Worm (Caenorhabditis elegans): ENCODE data around the gene ctf-4.

The ctf-4 gene

ce11 chrV:10965501-10965900 is at the start of gene ctf-4, which contains the start of gene eef-1G (continued):
- TF ChIP-seq rpc-1 (optimal IDR thresholded peaks at IDR 0.05) (no peak), rpc-1 (tag; optimal IDR thresholded peaks at IDR 0.05) (no peak), snpc-1.3 (tag; optimal IDR thresholded peaks at IDR 0.05; ENCODE audit: insufficient read depth) (peak; percentile 88), lsl-1 (GFP tag; optimal IDR thresholded peaks at IDR 0.05) (peak; percentile 75), F52B5.7 (tag; optimal IDR thresholded peaks at IDR 0.05) (no peak), mes-4 (tag; optimal IDR thresholded peaks at IDR 0.05) (no peak), snpc-3.4 (tag; optimal IDR thresholded peaks at IDR 0.05) (peak; percentile 93), T07F8.4 (tag; optimal IDR thresholded peaks at IDR 0.05) (peak; percentile 14), tlf-1 (GFP tag; optimal IDR thresholded peaks at IDR 0.05) (peak; percentile 93), ama-1 (optimal IDR thresholded peaks at IDR 0.05) (no peak), ama-1 (GFP tag; optimal IDR thresholded peaks at IDR 0.05) (no peak), attf-6 (GFP tag; IDR thresholded peaks at IDR 0.05) (no peak), egrh-3 (GFP tag; IDR thresholded peaks at IDR 0.05) (no peak), zim-3 (tag; optimal IDR thresholded peaks at IDR 0.05) (no peak), nfya-1 (tag; optimal IDR thresholded peaks at IDR 0.05; ENCODE audit: borderline replicate concordance, insufficient read depth) (no peak), lin-54 (GFP tag; optimal IDR thresholded peaks at IDR 0.05) (peak; percentile 95), nhr-90 (tag; optimal IDR thresholded peaks at IDR 0.05) (peak; percentile 52), B0336.3 (GFP tag; IDR thresholded peaks at IDR 0.05) (peak; percentile 75), ztf-3 (GFP tag; optimal IDR thresholded peaks at IDR 0.05) (peak; percentile 36), nhr-120 (GFP tag; IDR thresholded peaks at IDR 0.05) (no peak), unc-130 (GFP tag; optimal IDR thresholded peaks at IDR 0.05) (peak; percentile 77), lin-40 (tag; optimal IDR thresholded peaks at IDR 0.05) (peak; percentile 94), athp-1 (tag; optimal IDR thresholded peaks at IDR 0.05) (peak; percentile 79), F55B11.4 (tag; optimal IDR thresholded peaks at IDR 0.05; ENCODE audit: borderline replicate concordance, insufficient read depth) (no peak), ceh-40 (GFP tag; IDR thresholded peaks at IDR 0.05) (no peak), mxl-1 (tag; optimal IDR thresholded peaks at IDR 0.05) (no peak), aptf-3 (GFP tag; IDR thresholded peaks at IDR 0.05) (no peak), hlh-12 (tag; optimal IDR thresholded peaks at IDR 0.05) (no peak), ceh-79 (tag; optimal IDR thresholded peaks at IDR 0.05) (no peak), F33H1.4 (GFP tag; IDR thresholded peaks at IDR 0.05) (peak; percentile 74), lag-1 (GFP tag; IDR thresholded peaks at IDR 0.05) (no peak), hlh-26 (GFP tag; conservative IDR thresholded peaks at IDR 0.05) (no peak), egl-18 (GFP tag; IDR thresholded peaks at IDR 0.05) (0 out of 2 replicates have a peak, but pooled peaks have one; percentile 52), snpc-4 (GFP tag; optimal IDR thresholded peaks at IDR 0.05) (peak; percentile 71), snpc-4 (tag; optimal IDR thresholded peaks at IDR 0.05) (peak; percentile 65 to 84 (median 80)), F22D6.2 (tag; optimal IDR thresholded peaks at IDR 0.05) (peak; percentile 70), Y95B8A.8 (GFP tag; IDR thresholded peaks at IDR 0.05) (peak; percentile 83; the same call in 1 of the 2 replicates), ceh-27 (GFP tag; optimal IDR thresholded peaks at IDR 0.05) (peak; percentile 93), nhr-179 (tag; optimal IDR thresholded peaks at IDR 0.05) (no peak), ceh-100 (GFP tag; IDR thresholded peaks at IDR 0.05) (peak; percentile 77), atf-7 (tag; optimal IDR thresholded peaks at IDR 0.05) (peak; percentile 83), sdz-38 (tag; optimal IDR thresholded peaks at IDR 0.05) (no peak), hrde-1 (tag; optimal IDR thresholded peaks at IDR 0.05; ENCODE audit: borderline replicate concordance) (no peak), ztf-28 (GFP tag; IDR thresholded peaks at IDR 0.05) (no peak), gei-17 (GFP tag; optimal IDR thresholded peaks at IDR 0.05) (peak; percentile 66), fkh-3 (tag; optimal IDR thresholded peaks at IDR 0.05) (no peak), mel-28 (tag; optimal IDR thresholded peaks at IDR 0.05; ENCODE audit: borderline replicate concordance) (no peak), repo-1 (tag; optimal IDR thresholded peaks at IDR 0.05) (peak; percentile 75), ztf-6 (GFP tag; IDR thresholded peaks at IDR 0.05) (peak; percentile 71; the same call in 1 of the 2 replicates), xnd-1 (tag; optimal IDR thresholded peaks at IDR 0.05) (peak; percentile 8), dpff-1 (tag; optimal IDR thresholded peaks at IDR 0.05) (no peak)

Data from whole organism, young adult.